Fruit fly (Drosophila melanogaster) whole organism, embryonic: ENCODE data around the gene CG31075.
A peak's percentile ranks its signal among the peaks of the same experiment; 100 is the strongest.

ENCODE experiments used
- Atf-2 ChIP-seq: fragments of 200-800 bp; sonication (Bioruptor generic); optimal IDR thresholded peaks from 2 replicates; lab custom pipeline; 2016; ENCODE audit warnings: missing biosample characterization, missing genetic modification characterization
- CG10321 ChIP-seq: fragments of 200-800 bp; sonication (Bioruptor generic); IDR thresholded peaks from 2 replicates; pipeline ENCODE4 v1.3.6; 2022; ENCODE audit warnings: missing biosample characterization, missing genetic modification characterization
- CG11696 ChIP-seq: fragments of 200-800 bp; sonication (Bioruptor generic); IDR thresholded peaks from 2 replicates; pipeline ENCODE4 v1.3.6; 2022; ENCODE audit warnings: missing biosample characterization, missing genetic modification characterization
- CG12744 ChIP-seq: fragments of 200-800 bp; sonication (Bioruptor generic); optimal IDR thresholded peaks from 2 replicates; lab custom pipeline; 2016; ENCODE audit warnings: missing biosample characterization, missing genetic modification characterization
- CG14014 ChIP-seq: fragments of 200-800 bp; sonication (Bioruptor generic); IDR thresholded peaks from 2 replicates; pipeline ENCODE4 v1.3.6; 2022; ENCODE audit warnings: missing biosample characterization, missing genetic modification characterization
- CG1832 ChIP-seq: fragments of 200-800 bp; sonication (Bioruptor generic); optimal IDR thresholded peaks from 2 replicates; lab custom pipeline; 2017; ENCODE audit warnings: missing biosample characterization, mild to moderate bottlenecking, missing genetic modification characterization, inconsistent platforms
- CG18599 ChIP-seq: fragments of 200-800 bp; sonication (Bioruptor generic); optimal IDR thresholded peaks from 3 replicates; lab custom pipeline; 2017; ENCODE audit warnings: missing biosample characterization, missing genetic modification characterization, mild to moderate bottlenecking, moderate library complexity, missing genetic modification reagents
- CG18764 ChIP-seq: fragments of 200-800 bp; sonication (Bioruptor generic); optimal IDR thresholded peaks from 3 replicates; lab custom pipeline; 2016; ENCODE audit warnings: missing biosample characterization, missing genetic modification characterization
- CG2129 ChIP-seq: fragments of 200-800 bp; sonication (Bioruptor generic); IDR thresholded peaks from 2 replicates; pipeline ENCODE4 v1.3.6; 2022; ENCODE audit warnings: missing biosample characterization, missing genetic modification characterization; ENCODE audit not compliant: partially characterized antibody
- CG2875 ChIP-seq: fragments of 200-800 bp; sonication (Bioruptor generic); optimal IDR thresholded peaks from 2 replicates; lab custom pipeline; 2017; ENCODE audit warnings: missing biosample characterization, mild to moderate bottlenecking, missing genetic modification characterization, missing genetic modification reagents
- CG31365 ChIP-seq: fragments of 200-800 bp; sonication (Bioruptor generic); optimal IDR thresholded peaks from 2 replicates; lab custom pipeline; 2018; ENCODE audit warnings: missing biosample characterization, mild to moderate bottlenecking, missing genetic modification characterization
- CG31441 ChIP-seq: fragments of 200-800 bp; sonication (Bioruptor generic); IDR thresholded peaks from 2 replicates; pipeline ENCODE4 v1.3.6; 2022; ENCODE audit warnings: missing biosample characterization, missing genetic modification characterization
- CG34422 ChIP-seq: fragments of 200-800 bp; sonication (Bioruptor generic); IDR thresholded peaks from 3 replicates; pipeline ENCODE4 v1.3.6; 2022; ENCODE audit warnings: missing biosample characterization, missing genetic modification characterization
- CG4328 ChIP-seq: fragments of 200-800 bp; sonication (Bioruptor generic); optimal IDR thresholded peaks from 3 replicates; lab custom pipeline; 2017; ENCODE audit warnings: missing biosample characterization, missing genetic modification reagents, missing genetic modification characterization
- CG4820 ChIP-seq: fragments of 200-800 bp; sonication (Bioruptor generic); optimal IDR thresholded peaks from 3 replicates; lab custom pipeline; 2016; ENCODE audit warnings: missing biosample characterization, missing genetic modification characterization
- CG8944 ChIP-seq: fragments of 200-800 bp; sonication (Bioruptor generic); optimal IDR thresholded peaks from 3 replicates; lab custom pipeline; 2016; ENCODE audit warnings: missing biosample characterization, missing genetic modification characterization
- CG9609 ChIP-seq: fragments of 200-800 bp; sonication (Bioruptor generic); optimal IDR thresholded peaks from 3 replicates; lab custom pipeline; 2016; ENCODE audit warnings: missing biosample characterization, missing genetic modification characterization
- HLH3B ChIP-seq: fragments of 200-800 bp; sonication (Bioruptor generic); IDR thresholded peaks from 2 replicates; pipeline ENCODE4 v1.3.6; 2022; ENCODE audit warnings: missing biosample characterization, missing genetic modification characterization
- Hey ChIP-seq: fragments of 200-800 bp; sonication (Bioruptor generic); optimal IDR thresholded peaks from 3 replicates; lab custom pipeline; 2018; ENCODE audit warnings: missing biosample characterization, mild to moderate bottlenecking, missing genetic modification characterization
- Lhr ChIP-seq: fragments of 200-800 bp; sonication (Bioruptor generic); optimal IDR thresholded peaks from 3 replicates; lab custom pipeline; 2017; ENCODE audit warnings: mild to moderate bottlenecking, missing biosample characterization, missing genetic modification reagents, missing genetic modification characterization
- Oaz ChIP-seq: fragments of 200-800 bp; sonication (Bioruptor generic); IDR thresholded peaks from 2 replicates; pipeline ENCODE4 v1.3.6; 2022; ENCODE audit warnings: missing biosample characterization, missing genetic modification characterization
- Trl ChIP-seq, 3 experiments: fragments of >200 bp in 2 of 3; fragments of 200-800 bp in 1 of 3; sonication (Bioruptor generic) in 1 of 3; optimal IDR thresholded peaks; 2 replicates in 1 of 3; 3 replicates in 2 of 3; lab custom pipeline; 2016 to 2017; ENCODE audit warnings: missing biosample characterization in 1 of 3, missing genetic modification characterization in 1 of 3
- Usf ChIP-seq: fragments of 200-800 bp; sonication (Bioruptor generic); optimal IDR thresholded peaks from 2 replicates; lab custom pipeline; 2017; ENCODE audit warnings: missing genotype, missing biosample characterization, missing genetic modification characterization
- YL-1 ChIP-seq: fragments of 200-800 bp; sonication (Bioruptor generic); optimal IDR thresholded peaks from 3 replicates; lab custom pipeline; 2017; ENCODE audit warnings: missing biosample characterization, mild to moderate bottlenecking, missing genetic modification characterization
- ash1 ChIP-seq: fragments of 200-800 bp; sonication (Bioruptor generic); optimal IDR thresholded peaks from 2 replicates; lab custom pipeline; 2018; ENCODE audit warnings: missing biosample characterization, mild to moderate bottlenecking, missing genetic modification characterization
- caup ChIP-seq: fragments of 200-800 bp; sonication (Bioruptor generic); optimal IDR thresholded peaks from 3 replicates; lab custom pipeline; 2017; ENCODE audit warnings: missing biosample characterization, mild to moderate bottlenecking, missing genetic modification characterization, moderate library complexity; ENCODE audit not compliant: severe bottlenecking
- dmrt11E ChIP-seq: fragments of 200-800 bp; sonication (Bioruptor generic); optimal IDR thresholded peaks from 3 replicates; lab custom pipeline; 2018; ENCODE audit warnings: missing biosample characterization, mild to moderate bottlenecking, missing genetic modification characterization, moderate library complexity
- exex ChIP-seq: fragments of 200-800 bp; sonication (Bioruptor generic); optimal IDR thresholded peaks from 4 replicates; lab custom pipeline; 2018; ENCODE audit warnings: missing biosample characterization, mild to moderate bottlenecking, missing genetic modification characterization, moderate library complexity
- gce ChIP-seq: fragments of 200-800 bp; sonication (Bioruptor generic); IDR thresholded peaks from 3 replicates; pipeline ENCODE4 v1.3.6; 2022; ENCODE audit warnings: missing biosample characterization, missing genetic modification characterization
- grau ChIP-seq: fragments of 200-800 bp; optimal IDR thresholded peaks from 3 replicates; lab custom pipeline; 2019; ENCODE audit warnings: missing biosample characterization, mild to moderate bottlenecking, missing genetic modification characterization, moderate library complexity
- grn ChIP-seq: fragments of 200-800 bp; sonication (Bioruptor generic); optimal IDR thresholded peaks from 3 replicates; lab custom pipeline; 2017; ENCODE audit warnings: missing biosample characterization, missing genetic modification characterization
- h ChIP-seq: fragments of >200 bp; optimal IDR thresholded peaks from 2 replicates; lab custom pipeline; 2017
- hkb ChIP-seq, 2 experiments: fragments of 200-800 bp in 1 of 2; fragments of >200 bp in 1 of 2; sonication (Bioruptor generic) in 1 of 2; IDR thresholded peaks in 1 of 2; optimal IDR thresholded peaks in 1 of 2; 2 replicates each; pipeline versions ENCODE4 v1.3.6 to Lab custom; 2017 to 2022; ENCODE audit warnings: missing biosample characterization in 1 of 2, missing genetic modification characterization in 1 of 2
- klu ChIP-seq: fragments of 200-800 bp; sonication (Bioruptor generic); IDR thresholded peaks from 2 replicates; pipeline ENCODE4 v1.3.6; 2022; ENCODE audit warnings: missing biosample characterization, missing genetic modification characterization
- lab ChIP-seq: fragments of 200-800 bp; sonication (Bioruptor generic); optimal IDR thresholded peaks from 3 replicates; lab custom pipeline; 2017; ENCODE audit warnings: missing biosample characterization, missing genetic modification characterization, mild to moderate bottlenecking, moderate library complexity, missing genetic modification reagents
- odd ChIP-seq: fragments of 200-800 bp; sonication (Bioruptor generic); optimal IDR thresholded peaks from 2 replicates; lab custom pipeline; 2017; ENCODE audit warnings: missing biosample characterization, mild to moderate bottlenecking, missing genetic modification characterization
- p53 ChIP-seq: fragments of 200-800 bp; sonication (Bioruptor generic); optimal IDR thresholded peaks from 2 replicates; lab custom pipeline; 2016; ENCODE audit warnings: missing biosample characterization, missing genetic modification characterization
- schlank ChIP-seq: fragments of 200-800 bp; sonication (Bioruptor generic); optimal IDR thresholded peaks from 2 replicates; lab custom pipeline; 2018; ENCODE audit warnings: missing biosample characterization, mild to moderate bottlenecking, missing genetic modification characterization
- sd ChIP-seq: fragments of 200-800 bp; sonication (Bioruptor generic); optimal IDR thresholded peaks from 3 replicates; lab custom pipeline; 2018; ENCODE audit warnings: missing biosample characterization, mild to moderate bottlenecking, missing genetic modification characterization, moderate library complexity
- sim ChIP-seq: fragments of 200-800 bp; sonication (Bioruptor generic); IDR thresholded peaks from 2 replicates; pipeline ENCODE4 v1.3.6; 2022; ENCODE audit warnings: missing biosample characterization, missing genetic modification characterization
- sug ChIP-seq: fragments of 200-800 bp; optimal IDR thresholded peaks from 2 replicates; lab custom pipeline; 2019; ENCODE audit warnings: missing biosample characterization, mild to moderate bottlenecking, missing genetic modification characterization, moderate library complexity
- tup ChIP-seq: fragments of 200-800 bp; sonication (Bioruptor generic); optimal IDR thresholded peaks from 2 replicates; lab custom pipeline; 2016; ENCODE audit warnings: missing biosample characterization, mild to moderate bottlenecking, missing genetic modification characterization, moderate library complexity
- vnd ChIP-seq: fragments of 200-800 bp; sonication (Bioruptor generic); IDR thresholded peaks from 3 replicates; pipeline ENCODE4 v1.3.6; 2022; ENCODE audit warnings: missing biosample characterization, missing genetic modification characterization; ENCODE audit not compliant: partially characterized antibody
- vvl ChIP-seq: fragments of 200-800 bp; sonication (Bioruptor generic); IDR thresholded peaks from 2 replicates; pipeline ENCODE4 v1.3.6; 2022; ENCODE audit warnings: missing biosample characterization, missing genetic modification characterization
- zfh2 ChIP-seq: fragments of 200-800 bp; sonication (Bioruptor generic); optimal IDR thresholded peaks from 2 replicates; lab custom pipeline; 2016; ENCODE audit warnings: missing biosample characterization, missing genetic modification characterization

The CG31075 gene

dm6 chr3R:27026009-27026408 lies 37.7 kb upstream of the CG31075 start, which contains the start of gene CG6271:
Gene CG6271 (minus strand): TSS chr3R:27026109.
- TF ChIP-seq CG31365 (tag; lab: Kevin White, UChicago), result no peak
- TF ChIP-seq gce (GFP tag; lab: Robert Waterston, UW), result no peak
- no peak for TF ChIP-seq vvl (GFP tag; lab: Robert Waterston, UW)
- no peak for TF ChIP-seq dmrt11E (tag; lab: Kevin White, UChicago)
- TF ChIP-seq CG31441 (GFP tag; lab: Robert Waterston, UW), result no peak
- no peak for TF ChIP-seq CG34422 (GFP tag; lab: Robert Waterston, UW)
- no peak for TF ChIP-seq YL-1 (GFP tag; lab: Kevin White, UChicago)
- no peak for TF ChIP-seq Usf (GFP tag; lab: Kevin White, UChicago)
- TF ChIP-seq grau (tag; lab: Kevin White, UChicago), result no peak
- no peak for TF ChIP-seq Oaz
- TF ChIP-seq caup (GFP tag; lab: Kevin White, UChicago), result no peak
- TF ChIP-seq odd (GFP tag; lab: Kevin White, UChicago), result no peak
- TF ChIP-seq h (lab: Kevin White, UChicago), result no peak
- no peak for TF ChIP-seq Atf-2 (GFP tag; lab: Kevin White, UChicago)
- no peak for TF ChIP-seq lab (GFP tag; lab: Kevin White, UChicago)
- no peak for TF ChIP-seq CG2129
- no peak for TF ChIP-seq CG2875 (GFP tag; lab: Kevin White, UChicago)
- TF ChIP-seq CG12744 (GFP tag; lab: Kevin White, UChicago), result no peak
- no peak for TF ChIP-seq CG4328 (GFP tag; lab: Kevin White, UChicago)
- no peak for TF ChIP-seq klu (GFP tag; lab: Robert Waterston, UW)

dm6 chr3R:27023117-27023516 lies 34.8 kb upstream of the CG31075 start, which contains the start of gene CG6277:
Gene CG6277 (minus strand): TSS chr3R:27023217.
- no peak for TF ChIP-seq CG18764 (GFP tag; lab: Kevin White, UChicago)
- peak; percentile 68 for TF ChIP-seq sug (tag; lab: Kevin White, UChicago)

DNA sequence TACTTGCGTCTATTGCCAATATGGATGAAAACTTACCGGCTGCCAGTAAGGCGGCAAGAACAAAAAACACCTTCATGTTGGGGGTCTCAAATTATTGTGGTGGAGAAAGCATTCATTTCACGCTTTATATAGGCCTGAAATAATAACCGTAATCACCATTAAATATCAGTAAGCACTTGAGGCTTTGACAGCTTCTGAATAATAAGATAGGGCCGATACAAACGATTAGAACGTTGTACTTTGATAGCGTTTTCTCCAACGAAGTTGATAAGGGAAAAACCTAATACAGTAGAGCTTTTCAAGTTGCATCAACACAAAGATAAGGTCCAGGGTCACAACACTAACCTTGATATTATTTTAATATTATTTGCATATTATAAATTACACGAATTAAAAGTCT lies 33.0 kb upstream of the CG31075 start, which contains the start of gene CG6283:
CG6283 (minus strand) TSS at position 101 of the 400 bp plus-strand sequence.
- TF ChIP-seq schlank (tag; lab: Kevin White, UChicago) (no peak), h (lab: Kevin White, UChicago) (no peak), zfh2 (GFP tag; lab: Kevin White, UChicago) (no peak), HLH3B (GFP tag; lab: Robert Waterston, UW) (no peak), tup (GFP tag; lab: Kevin White, UChicago) (no peak), Lhr (GFP tag; lab: Kevin White, UChicago) (no peak), sug (tag; lab: Kevin White, UChicago) (peak; percentile 28), Atf-2 (GFP tag; lab: Kevin White, UChicago) (no peak)

dm6 chr3R:27019701-27020172 lies 31.4 kb upstream of the CG31075 start, which contains the start of gene CG17191:
Gene CG17191 (minus strand): TSS chr3R:27019751.
- TF ChIP-seq CG4820 (GFP tag; lab: Kevin White, UChicago), result no peak
- TF ChIP-seq CG10321 (GFP tag; lab: Robert Waterston, UW), result no peak
- TF ChIP-seq hkb (optimal IDR thresholded peaks at IDR 0.05; lab: Kevin White, UChicago), result no peak
- no peak for TF ChIP-seq hkb (GFP tag; IDR thresholded peaks at IDR 0.05; lab: Robert Waterston, UW)
- TF ChIP-seq p53, result no peak
- peak; percentile 85 for TF ChIP-seq sug (tag; lab: Kevin White, UChicago)
- TF ChIP-seq Hey, result peak; percentile 45
- TF ChIP-seq ash1, result no peak
- TF ChIP-seq exex (tag; lab: Kevin White, UChicago), result peak; percentile 90
- TF ChIP-seq vnd (GFP tag; lab: Robert Waterston, UW), result 0 out of 3 replicates have a peak, but pooled peaks have one; percentile 11
- TF ChIP-seq CG14014 (GFP tag; lab: Robert Waterston, UW), result no peak
- peak; percentile 23 for TF ChIP-seq CG18599
- TF ChIP-seq sd (tag; lab: Kevin White, UChicago), result peak; percentile 71
- TF ChIP-seq CG1832 (GFP tag; lab: Kevin White, UChicago), result no peak
- TF ChIP-seq CG8944 (GFP tag; lab: Kevin White, UChicago), result no peak
- TF ChIP-seq CG11696 (GFP tag; lab: Robert Waterston, UW), result no peak
- no peak for TF ChIP-seq CG9609
- TF ChIP-seq grn (GFP tag; lab: Kevin White, UChicago), result peak; percentile 76
- TF ChIP-seq sim (GFP tag; lab: Robert Waterston, UW), result no peak
- TF ChIP-seq Trl (optimal IDR thresholded peaks at IDR 0.05; lab: Kevin White, UChicago), result no peak
- no peak for TF ChIP-seq Trl (GFP tag; optimal IDR thresholded peaks at IDR 0.05; lab: Kevin White, UChicago)
